Worm (Caenorhabditis elegans) whole organism, L4 larva: Measurements from ENCODE around the gene srh-170.

Source experiments
- F26F4.8 ChIP-seq: fragments of 200-800 bp; sonication (Bioruptor generic); conservative IDR thresholded peaks from 2 replicates; pipeline ENCODE4 v1.3.6; 2022; ENCODE audit warnings: missing genetic modification characterization, missing compliant biosample characterization
- F49E8.2 ChIP-seq: sonication (generic microtip); optimal IDR thresholded peaks from 2 replicates; lab custom pipeline; 2016; ENCODE audit warnings: missing compliant biosample characterization, mild to moderate bottlenecking, missing genetic modification characterization, borderline replicate concordance
- Y75B8A.6 ChIP-seq: fragments of 200-800 bp; sonication (Bioruptor generic); IDR thresholded peaks from 2 replicates; pipeline ENCODE4 v1.3.6; 2022; ENCODE audit warnings: missing genetic modification reagents, missing genetic modification characterization, missing compliant biosample characterization
- ama-1 ChIP-seq: fragments of 150-350 bp; optimal IDR thresholded peaks from 2 replicates; lab custom pipeline; 2014; ENCODE audit warnings: inconsistent platforms, mixed read lengths
- lin-13 ChIP-seq: fragments of 150-350 bp; optimal IDR thresholded peaks from 2 replicates; lab custom pipeline; 2014; ENCODE audit warnings: missing biosample characterization, missing genetic modification reagents, missing genetic modification characterization
- lin-15B ChIP-seq: fragments of 150-350 bp; sonication (generic microtip); optimal IDR thresholded peaks from 3 replicates; lab custom pipeline; 2014; ENCODE audit warnings: missing biosample characterization, missing genetic modification characterization
- lin-39 ChIP-seq: fragments of 150-350 bp; optimal IDR thresholded peaks from 2 replicates; lab custom pipeline; 2014; ENCODE audit warnings: missing biosample characterization, missing genetic modification reagents, missing genetic modification characterization
- nhr-11 ChIP-seq: fragments of 150-350 bp; optimal IDR thresholded peaks from 2 replicates; lab custom pipeline; 2014; ENCODE audit warnings: missing biosample characterization, missing genetic modification characterization
- saeg-2 ChIP-seq: fragments of 200-800 bp; sonication (Bioruptor generic); IDR thresholded peaks from 2 replicates; pipeline ENCODE4 v1.3.6; 2022; ENCODE audit warnings: missing genetic modification reagents, missing genetic modification characterization, missing compliant biosample characterization

DNA sequence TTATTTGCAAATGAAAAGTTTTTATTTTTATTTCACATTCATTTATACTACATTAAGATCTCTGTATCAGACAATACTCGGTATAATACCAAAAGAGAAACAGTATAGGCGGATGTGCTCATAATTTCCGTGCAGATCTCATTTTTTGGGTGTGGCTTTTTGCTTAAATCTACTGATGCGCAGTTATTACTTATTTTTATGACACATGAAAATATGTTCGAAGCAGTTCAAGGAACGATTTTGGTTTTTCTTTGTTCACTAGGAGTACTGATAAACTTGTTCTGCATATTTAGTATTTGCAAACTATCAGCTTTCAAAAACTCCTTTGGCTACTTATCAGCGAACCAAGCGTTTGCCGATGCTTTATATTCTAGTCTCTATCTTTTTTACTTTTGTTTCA, 36.3 kb downstream of the srh-170 start, which contains the start of gene srx-58:
- TF ChIP-seq saeg-2 (GFP tag; lab: Robert Waterston, UW) (no peak), lin-39 (no peak), lin-13 (GFP tag; lab: Kevin White, UChicago) (no peak), F49E8.2 (tag; lab: Kevin White, UChicago) (no peak), nhr-11 (tag; lab: Kevin White, UChicago) (no peak), F26F4.8 (no peak), ama-1 (no peak), lin-15B (tag; lab: Kevin White, UChicago) (no peak), Y75B8A.6 (GFP tag; lab: Robert Waterston, UW) (no peak)
